Fruit fly (Drosophila melanogaster) whole organism, embryonic: ENCODE measurements around the gene aop.

Experiments used
- Abd-B ChIP-seq: fragments of 200-800 bp; sonication (Bioruptor generic); optimal IDR thresholded peaks from 2 replicates; lab custom pipeline; 2018; ENCODE audit warnings: missing biosample characterization, mild to moderate bottlenecking, missing genetic modification characterization, moderate library complexity
- Asciz ChIP-seq: fragments of 200-800 bp; sonication (Bioruptor generic); optimal IDR thresholded peaks from 2 replicates; lab custom pipeline; 2017; ENCODE audit warnings: missing biosample characterization, mild to moderate bottlenecking, missing genetic modification characterization, missing genetic modification reagents
- Bgb ChIP-seq: fragments of 200-800 bp; sonication (Bioruptor generic); IDR thresholded peaks from 2 replicates; pipeline ENCODE4 v1.3.6; 2022; ENCODE audit warnings: missing biosample characterization, missing genetic modification characterization; ENCODE audit not compliant: partially characterized antibody
- CG10209 ChIP-seq: fragments of 200-800 bp; sonication (Bioruptor generic); optimal IDR thresholded peaks from 3 replicates; lab custom pipeline; 2017; ENCODE audit warnings: missing biosample characterization, mild to moderate bottlenecking, missing genetic modification characterization, missing genetic modification reagents
- CG10979 ChIP-seq: fragments of 200-800 bp; sonication (Bioruptor generic); optimal IDR thresholded peaks from 2 replicates; lab custom pipeline; 2018; ENCODE audit warnings: missing biosample characterization, mild to moderate bottlenecking, missing genetic modification characterization, moderate library complexity
- CG11247 ChIP-seq: fragments of 200-800 bp; sonication (Bioruptor generic); IDR thresholded peaks from 2 replicates; pipeline ENCODE4 v1.3.6; 2022; ENCODE audit warnings: missing biosample characterization, missing genetic modification characterization
- CG11398 ChIP-seq: fragments of 200-800 bp; sonication (Bioruptor generic); optimal IDR thresholded peaks from 2 replicates; lab custom pipeline; 2016; ENCODE audit warnings: missing biosample characterization, missing genetic modification characterization
- CG12942 ChIP-seq: fragments of 200-800 bp; sonication (Bioruptor generic); optimal IDR thresholded peaks from 3 replicates; lab custom pipeline; 2016; ENCODE audit warnings: missing biosample characterization, missing genetic modification characterization
- CG14667 ChIP-seq: fragments of 200-800 bp; sonication (Bioruptor generic); IDR thresholded peaks from 2 replicates; pipeline ENCODE4 v1.3.6; 2022; ENCODE audit warnings: missing biosample characterization, missing genetic modification characterization
- CG1832 ChIP-seq: fragments of 200-800 bp; sonication (Bioruptor generic); optimal IDR thresholded peaks from 2 replicates; lab custom pipeline; 2017; ENCODE audit warnings: missing biosample characterization, mild to moderate bottlenecking, missing genetic modification characterization, inconsistent platforms
- CG30431 ChIP-seq: fragments of 200-800 bp; sonication (Bioruptor generic); optimal IDR thresholded peaks from 2 replicates; lab custom pipeline; 2017; ENCODE audit warnings: missing biosample characterization, missing genetic modification characterization
- CG32532 ChIP-seq: fragments of 200-800 bp; sonication (Bioruptor generic); IDR thresholded peaks from 2 replicates; pipeline ENCODE4 v1.3.6; 2022; ENCODE audit warnings: missing biosample characterization, missing genetic modification characterization
- CG3407 ChIP-seq: fragments of 200-800 bp; sonication (Bioruptor generic); optimal IDR thresholded peaks from 2 replicates; lab custom pipeline; 2018; ENCODE audit warnings: missing biosample characterization, mild to moderate bottlenecking, missing genetic modification characterization
- CG3838 ChIP-seq: fragments of 200-800 bp; sonication (Bioruptor generic); optimal IDR thresholded peaks from 3 replicates; lab custom pipeline; 2016; ENCODE audit warnings: missing biosample characterization, missing genetic modification characterization
- CG4282 ChIP-seq: fragments of 200-800 bp; sonication (Bioruptor generic); optimal IDR thresholded peaks from 2 replicates; lab custom pipeline; 2016; ENCODE audit warnings: missing biosample characterization, missing genetic modification characterization
- CG5953 ChIP-seq: fragments of 200-800 bp; sonication (Bioruptor generic); IDR thresholded peaks from 2 replicates; pipeline ENCODE4 v1.3.6; 2022; ENCODE audit warnings: missing biosample characterization, missing genetic modification characterization
- CG6683 ChIP-seq: fragments of 200-800 bp; sonication (Bioruptor generic); optimal IDR thresholded peaks from 2 replicates; lab custom pipeline; 2017; ENCODE audit warnings: missing biosample characterization, mild to moderate bottlenecking, missing genetic modification characterization, missing genetic modification reagents
- CG8281 ChIP-seq: fragments of 200-800 bp; sonication (Bioruptor generic); optimal IDR thresholded peaks from 2 replicates; lab custom pipeline; 2018; ENCODE audit warnings: missing biosample characterization, mild to moderate bottlenecking, missing genetic modification characterization, moderate library complexity
- E2f2 ChIP-seq: fragments of 200-800 bp; sonication (Bioruptor generic); IDR thresholded peaks from 2 replicates; pipeline ENCODE4 v1.3.6; 2022; ENCODE audit warnings: missing biosample characterization, missing genetic modification characterization
- Fer2 ChIP-seq: fragments of 200-800 bp; sonication (Bioruptor generic); optimal IDR thresholded peaks from 2 replicates; lab custom pipeline; 2018; ENCODE audit warnings: missing biosample characterization, mild to moderate bottlenecking, missing genetic modification characterization, moderate library complexity
- GATAe ChIP-seq: fragments of 200-800 bp; sonication (Bioruptor generic); conservative IDR thresholded peaks from 2 replicates; pipeline ENCODE4 v1.3.6; 2022; ENCODE audit warnings: missing biosample characterization, missing genetic modification characterization
- Hmx ChIP-seq: fragments of 200-800 bp; sonication (Bioruptor generic); optimal IDR thresholded peaks from 2 replicates; lab custom pipeline; 2016; ENCODE audit warnings: missing biosample characterization, missing genetic modification characterization
- Hr39 ChIP-seq: fragments of >200 bp; optimal IDR thresholded peaks from 2 replicates; lab custom pipeline; 2017
- Hsf ChIP-seq: fragments of 200-800 bp; sonication (Bioruptor generic); optimal IDR thresholded peaks from 3 replicates; lab custom pipeline; 2016; ENCODE audit warnings: missing biosample characterization, missing genetic modification characterization
- MBD-R2 ChIP-seq: fragments of 200-800 bp; sonication (Bioruptor generic); IDR thresholded peaks from 2 replicates; pipeline ENCODE4 v1.3.6; 2022; ENCODE audit warnings: missing biosample characterization, missing genetic modification characterization
- NC2α ChIP-seq: fragments of 200-800 bp; sonication (Bioruptor generic); optimal IDR thresholded peaks from 2 replicates; lab custom pipeline; 2016; ENCODE audit warnings: missing biosample characterization, missing genetic modification characterization
- Nf-YA ChIP-seq: fragments of 200-800 bp; sonication (Bioruptor generic); IDR thresholded peaks from 2 replicates; pipeline ENCODE4 v1.3.6; 2022; ENCODE audit warnings: missing biosample characterization, missing genetic modification characterization
- Rfx ChIP-seq: fragments of 200-800 bp; sonication (Bioruptor generic); IDR thresholded peaks from 2 replicates; pipeline ENCODE4 v1.3.6; 2022; ENCODE audit warnings: missing biosample characterization, missing genetic modification characterization
- Vsx1 ChIP-seq: fragments of 200-800 bp; sonication (Bioruptor generic); optimal IDR thresholded peaks from 2 replicates; lab custom pipeline; 2017; ENCODE audit warnings: missing biosample characterization, mild to moderate bottlenecking, missing genetic modification characterization, missing genetic modification reagents
- amos ChIP-seq: fragments of 200-800 bp; sonication (Bioruptor generic); IDR thresholded peaks from 2 replicates; pipeline ENCODE4 v1.3.6; 2022; ENCODE audit warnings: missing biosample characterization, missing genetic modification characterization; ENCODE audit not compliant: partially characterized antibody
- ash1 ChIP-seq: fragments of 200-800 bp; sonication (Bioruptor generic); optimal IDR thresholded peaks from 2 replicates; lab custom pipeline; 2018; ENCODE audit warnings: missing biosample characterization, mild to moderate bottlenecking, missing genetic modification characterization
- crol ChIP-seq: fragments of 200-800 bp; sonication (Bioruptor generic); IDR thresholded peaks from 2 replicates; pipeline ENCODE4 v1.3.6; 2022; ENCODE audit warnings: missing biosample characterization, missing genetic modification characterization
- dm ChIP-seq: fragments of 200-800 bp; sonication (Bioruptor generic); optimal IDR thresholded peaks from 3 replicates; lab custom pipeline; 2016; ENCODE audit warnings: missing biosample characterization, missing genetic modification characterization
- dmrt99B ChIP-seq: fragments of 200-800 bp; sonication (Bioruptor generic); optimal IDR thresholded peaks from 2 replicates; lab custom pipeline; 2018; ENCODE audit warnings: missing biosample characterization, mild to moderate bottlenecking, missing genetic modification characterization, moderate library complexity
- eve ChIP-seq, 2 experiments: fragments of >200 bp; optimal IDR thresholded peaks; 2 replicates each; lab custom pipeline; 2017; ENCODE audit warnings: missing biosample characterization in 2 of 2, missing genetic modification characterization in 2 of 2
- ftz-f1 ChIP-seq: fragments of 200-800 bp; sonication (Bioruptor generic); optimal IDR thresholded peaks from 2 replicates; lab custom pipeline; 2016; ENCODE audit warnings: missing biosample characterization, missing genetic modification characterization
- grau ChIP-seq: fragments of 200-800 bp; optimal IDR thresholded peaks from 3 replicates; lab custom pipeline; 2019; ENCODE audit warnings: missing biosample characterization, mild to moderate bottlenecking, missing genetic modification characterization, moderate library complexity
- kay ChIP-seq: fragments of 200-800 bp; sonication (Bioruptor generic); optimal IDR thresholded peaks from 2 replicates; lab custom pipeline; 2016; ENCODE audit warnings: missing biosample characterization, missing genetic modification characterization
- lola ChIP-seq, 3 experiments: fragments of >200 bp in 2 of 3; fragments of 200-800 bp in 1 of 3; sonication (Bioruptor generic) in 1 of 3; optimal IDR thresholded peaks; 2 replicates each; lab custom pipeline; 2017 to 2019; ENCODE audit warnings: missing biosample characterization in 3 of 3, missing genetic modification characterization in 3 of 3, mild to moderate bottlenecking in 1 of 3, moderate library complexity in 1 of 3
- lov ChIP-seq, 2 experiments: fragments of 200-800 bp in 1 of 2; fragments of >200 bp in 1 of 2; sonication (Bioruptor generic) in 1 of 2; IDR thresholded peaks in 1 of 2; optimal IDR thresholded peaks in 1 of 2; 2 replicates in 1 of 2; 3 replicates in 1 of 2; pipeline versions ENCODE4 v1.3.6 to Lab custom; 2017 to 2022; ENCODE audit warnings: missing biosample characterization in 1 of 2, missing genetic modification characterization in 1 of 2
- maf-S ChIP-seq: fragments of 200-800 bp; sonication (Bioruptor generic); optimal IDR thresholded peaks from 2 replicates; lab custom pipeline; 2016; ENCODE audit warnings: missing biosample characterization, missing genetic modification characterization
- pb ChIP-seq: fragments of 200-800 bp; sonication (Bioruptor generic); optimal IDR thresholded peaks from 3 replicates; lab custom pipeline; 2016; ENCODE audit warnings: missing biosample characterization, missing genetic modification characterization
- psq ChIP-seq: fragments of 200-800 bp; sonication (Bioruptor generic); optimal IDR thresholded peaks from 2 replicates; lab custom pipeline; 2017; ENCODE audit warnings: missing biosample characterization, missing genetic modification characterization
- sima ChIP-seq: fragments of 200-800 bp; sonication (Bioruptor generic); optimal IDR thresholded peaks from 2 replicates; lab custom pipeline; 2016; ENCODE audit warnings: missing biosample characterization, missing genetic modification characterization
- sisA ChIP-seq: fragments of 200-800 bp; sonication (Bioruptor generic); IDR thresholded peaks from 2 replicates; pipeline ENCODE4 v1.3.6; 2022; ENCODE audit warnings: missing biosample characterization, missing genetic modification characterization
- sob ChIP-seq: fragments of 200-800 bp; sonication (Bioruptor generic); IDR thresholded peaks from 2 replicates; pipeline ENCODE4 v1.3.6; 2022; ENCODE audit warnings: missing biosample characterization, missing genetic modification characterization
- sr ChIP-seq: fragments of 200-800 bp; sonication (Bioruptor generic); IDR thresholded peaks from 3 replicates; pipeline ENCODE4 v1.3.6; 2022; ENCODE audit warnings: missing biosample characterization, missing genetic modification characterization
- tio ChIP-seq: fragments of 200-800 bp; sonication (Bioruptor generic); optimal IDR thresholded peaks from 2 replicates; lab custom pipeline; 2017; ENCODE audit warnings: missing biosample characterization, missing genetic modification characterization, inconsistent platforms
- twi ChIP-seq: fragments of 200-800 bp; optimal IDR thresholded peaks from 2 replicates; lab custom pipeline; 2019; ENCODE audit warnings: missing biosample characterization, mild to moderate bottlenecking, missing genetic modification characterization, moderate library complexity
- vnd ChIP-seq: fragments of 200-800 bp; sonication (Bioruptor generic); IDR thresholded peaks from 3 replicates; pipeline ENCODE4 v1.3.6; 2022; ENCODE audit warnings: missing biosample characterization, missing genetic modification characterization; ENCODE audit not compliant: partially characterized antibody

aop gene

DNA sequence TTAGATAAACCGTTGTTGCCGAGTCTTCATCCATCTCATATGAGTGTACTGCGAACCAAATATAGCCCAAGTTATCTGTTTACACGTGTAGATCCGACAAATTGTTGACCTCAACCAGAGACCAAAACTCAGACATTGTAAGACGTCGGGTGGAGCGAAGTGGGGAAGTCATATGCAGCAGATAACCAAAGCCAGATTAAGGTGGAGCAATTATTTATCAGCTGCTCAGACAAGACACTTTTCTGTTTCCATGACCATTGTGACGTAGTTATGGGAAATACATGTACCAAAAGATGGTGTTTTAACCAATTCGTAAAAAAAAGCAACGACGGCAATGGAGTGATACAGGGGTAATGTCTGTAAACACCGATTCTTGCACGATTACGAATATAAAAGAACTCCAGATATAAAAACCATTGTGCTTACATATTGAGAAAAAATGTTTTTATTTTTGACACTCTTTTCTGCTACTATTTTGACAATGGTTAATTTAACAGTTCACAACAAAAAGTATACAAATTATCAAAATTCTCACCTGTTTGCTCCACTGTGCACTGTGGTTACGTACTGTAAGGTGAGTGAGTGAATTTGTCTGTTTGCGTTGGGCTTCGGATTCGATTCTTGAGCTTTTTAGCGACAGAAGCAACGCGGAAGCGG is 1.1 kb downstream of the aop start (continued):
- no peak for TF ChIP-seq Fer2 (tag; lab: Kevin White, UChicago)
- peak in 1 of 3 experiments; percentile 5 for TF ChIP-seq lola (GFP tag; optimal IDR thresholded peaks at IDR 0.05; lab: Kevin White, UChicago)
- no peak for TF ChIP-seq CG8281 (tag; lab: Kevin White, UChicago)
- TF ChIP-seq Rfx (GFP tag; lab: Robert Waterston, UW), result peak; percentile 62; the same call in 1 of the 2 replicates
- TF ChIP-seq CG32532 (GFP tag; lab: Robert Waterston, UW), result peak; percentile 61
- peak; percentile 59 for TF ChIP-seq Hsf (GFP tag; lab: Kevin White, UChicago)
- TF ChIP-seq sisA, result peak; percentile 34; the same call in 1 of the 2 replicates
- TF ChIP-seq dm, result no peak
- TF ChIP-seq CG1832 (GFP tag; lab: Kevin White, UChicago), result no peak
- no peak for TF ChIP-seq vnd (GFP tag; lab: Robert Waterston, UW)
- TF ChIP-seq CG10209 (GFP tag; lab: Kevin White, UChicago), result peak; percentile 41
- peak in 1 of 2 experiments; percentile 84 for TF ChIP-seq eve (GFP tag; optimal IDR thresholded peaks at IDR 0.05; lab: Kevin White, UChicago)
- no peak for TF ChIP-seq Hr39 (lab: Kevin White, UChicago)
- no peak for TF ChIP-seq CG5953
- peak; percentile 45 for TF ChIP-seq tio (GFP tag; lab: Kevin White, UChicago)
- no peak for TF ChIP-seq kay (GFP tag; lab: Kevin White, UChicago)
- TF ChIP-seq dmrt99B (tag; lab: Kevin White, UChicago), result peak; percentile 34
- TF ChIP-seq CG11398 (GFP tag; lab: Kevin White, UChicago), result no peak
- no peak for TF ChIP-seq psq (GFP tag; lab: Kevin White, UChicago)
- TF ChIP-seq CG3407, result no peak
- TF ChIP-seq CG3838 (GFP tag; lab: Kevin White, UChicago), result no peak
- TF ChIP-seq CG11247 (GFP tag; lab: Robert Waterston, UW), result peak; percentile 56
- TF ChIP-seq sima (GFP tag; lab: Kevin White, UChicago), result no peak
- no peak for TF ChIP-seq ash1 (GFP tag; lab: Kevin White, UChicago)
- TF ChIP-seq maf-S (GFP tag; lab: Kevin White, UChicago), result no peak
- TF ChIP-seq Hmx (GFP tag; lab: Kevin White, UChicago), result no peak
- TF ChIP-seq CG10979 (tag; lab: Kevin White, UChicago), result peak; percentile 5
- peak; percentile 88 for TF ChIP-seq CG4282 (GFP tag; lab: Kevin White, UChicago)
- peak; percentile 32; the same call in 1 of the 2 replicates for TF ChIP-seq sob (GFP tag; lab: Robert Waterston, UW)
- no peak for TF ChIP-seq Nf-YA (GFP tag; lab: Robert Waterston, UW)
- no peak for TF ChIP-seq CG6683 (GFP tag; lab: Kevin White, UChicago)
- no peak for TF ChIP-seq Abd-B (GFP tag; lab: Kevin White, UChicago)
- no peak for TF ChIP-seq GATAe (GFP tag; lab: Robert Waterston, UW)
- no peak for TF ChIP-seq twi
- no peak for TF ChIP-seq Asciz (GFP tag; lab: Kevin White, UChicago)
- peak; percentile 13; the same call in 1 of the 2 replicates for TF ChIP-seq MBD-R2 (GFP tag; lab: Robert Waterston, UW)
- no peak for TF ChIP-seq ftz-f1 (GFP tag; lab: Kevin White, UChicago)
- peak; percentile 24; the same call in 1 of the 2 replicates for TF ChIP-seq E2f2 (GFP tag; lab: Robert Waterston, UW)
- no peak for TF ChIP-seq Vsx1 (GFP tag; lab: Kevin White, UChicago)
- TF ChIP-seq CG14667, result no peak
- TF ChIP-seq pb (GFP tag; lab: Kevin White, UChicago), result peak; percentile 45
- peak; percentile 21 for TF ChIP-seq CG30431
- no peak for TF ChIP-seq amos (GFP tag; lab: Robert Waterston, UW)
- no peak for TF ChIP-seq Bgb (GFP tag; lab: Robert Waterston, UW)
- no peak for TF ChIP-seq lov (optimal IDR thresholded peaks at IDR 0.05; lab: Kevin White, UChicago)
- TF ChIP-seq lov (GFP tag; IDR thresholded peaks at IDR 0.05; lab: Robert Waterston, UW), result no peak
- no peak for TF ChIP-seq NC2α (GFP tag; lab: Kevin White, UChicago)
- TF ChIP-seq crol (GFP tag; lab: Robert Waterston, UW), result no peak
- no peak for TF ChIP-seq sr (GFP tag; lab: Robert Waterston, UW)
- TF ChIP-seq CG12942, result no peak
- TF ChIP-seq grau, result peak; percentile 61
